Fruit fly (Drosophila melanogaster): ENCODE measurements around the gene CG5895.

- TF ChIP-seq CG15336 (GFP tag; IDR thresholded peaks at IDR 0.05) (no peak), Lpt (GFP tag; optimal IDR thresholded peaks at IDR 0.05) (no peak), esn (GFP tag; optimal IDR thresholded peaks at IDR 0.05) (no peak), CG34406 (GFP tag; optimal IDR thresholded peaks at IDR 0.05) (no peak), CG10631 (GFP tag; optimal IDR thresholded peaks at IDR 0.05) (no peak), Blimp-1 (GFP tag; optimal IDR thresholded peaks at IDR 0.05) (no peak), CG1621 (tag; optimal IDR thresholded peaks at IDR 0.05) (no peak), Eip78C (GFP tag) (no peak), CG11762 (GFP tag; optimal IDR thresholded peaks at IDR 0.05; ENCODE audit: insufficient read depth) (no peak), CG6276 (GFP tag; optimal IDR thresholded peaks at IDR 0.05) (no peak)
Measured at dm6 chr3L:16050887-16051258, 15.6 kb downstream of the CG5895 start, which contains the start of gene Diap1.
